Fruit fly (Drosophila melanogaster): Measurements from ENCODE around the gene Ptip.

Gene Ptip

DNA sequence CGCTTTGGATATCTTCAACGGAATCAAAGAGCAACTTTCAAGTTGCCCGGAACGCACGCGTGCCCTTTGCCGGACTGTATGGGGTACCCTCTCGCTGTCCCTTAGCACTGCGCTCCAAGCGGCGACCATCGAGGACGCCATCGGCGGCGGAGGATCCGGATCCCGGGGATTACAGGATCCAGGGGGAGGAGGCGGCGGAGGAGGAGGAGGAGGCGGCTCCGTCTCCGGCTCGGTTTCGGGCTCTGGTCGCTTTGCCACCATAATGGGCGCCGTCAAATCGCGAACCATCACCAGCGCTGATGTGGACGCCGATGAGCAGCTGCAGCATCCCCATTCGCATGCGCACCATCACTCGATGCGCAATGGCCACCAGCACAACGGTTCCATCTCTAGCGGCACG, 24.9 kb upstream of the Ptip start:
- no peak for TF ChIP-seq CG33017 (tag; optimal IDR thresholded peaks at IDR 0.05)
- TF ChIP-seq bab1 (GFP tag; optimal IDR thresholded peaks at IDR 0.05): no peak
- TF ChIP-seq Crg-1 (GFP tag; optimal IDR thresholded peaks at IDR 0.05): no peak
- TF ChIP-seq CG5204 (GFP tag; optimal IDR thresholded peaks at IDR 0.05): no peak
- TF ChIP-seq CG11617 (GFP tag; optimal IDR thresholded peaks at IDR 0.05): no peak
- no peak for TF ChIP-seq Hr96 (GFP tag; optimal IDR thresholded peaks at IDR 0.05)
- TF ChIP-seq CG7101 (tag; optimal IDR thresholded peaks at IDR 0.05): no peak
- no peak for TF ChIP-seq toe (GFP tag; optimal IDR thresholded peaks at IDR 0.05)
- no peak for TF ChIP-seq CG1620 (GFP tag; optimal IDR thresholded peaks at IDR 0.05)

DNA sequence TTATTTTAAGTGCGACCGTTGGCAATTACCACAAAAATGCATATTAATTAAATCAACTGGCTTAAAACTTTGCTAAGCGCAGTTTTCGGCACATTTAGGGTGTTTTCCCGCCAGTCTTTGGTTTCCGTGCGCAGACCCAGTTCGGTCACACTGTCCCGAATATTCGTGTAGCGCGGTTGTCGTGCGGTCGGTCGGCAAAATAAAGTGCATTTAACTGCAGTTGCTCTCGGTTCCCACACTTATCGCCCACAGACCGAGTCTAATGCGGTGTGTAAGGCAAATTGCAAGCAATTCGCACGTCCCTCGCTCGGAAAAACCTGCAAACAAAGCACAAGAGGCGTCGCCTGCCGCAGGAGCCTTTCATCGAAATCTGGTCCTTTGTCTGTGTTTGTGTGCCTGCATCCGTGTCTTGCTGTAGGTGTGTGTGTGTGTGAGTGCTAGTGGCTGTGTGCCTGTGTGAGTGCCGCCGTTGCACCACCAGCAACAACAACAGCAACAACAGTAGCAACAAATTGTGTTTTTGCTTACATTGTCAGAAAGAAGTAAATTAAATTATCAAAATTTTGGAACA, 24.2 kb upstream of the Ptip start, which contains the start of the genes CG13484 and Frl:
Gene CG13484, minus strand, starts transcription at position 7 of the 571 bp plus-strand sequence.
Gene Frl, plus strand, starts transcription at position 143 of the 571 bp plus-strand sequence.
- TF ChIP-seq Clk (GFP tag; optimal IDR thresholded peaks at IDR 0.05): no peak
- TF ChIP-seq CG14711 (tag; optimal IDR thresholded peaks at IDR 0.05): peak; percentile 35
- TF ChIP-seq cic (GFP tag; optimal IDR thresholded peaks at IDR 0.05): peak; percentile 53
- no peak for TF ChIP-seq Hr96 (GFP tag; optimal IDR thresholded peaks at IDR 0.05)
- TF ChIP-seq kay (GFP tag; ENCODE audit: borderline replicate concordance): no peak
- TF ChIP-seq tj (GFP tag; optimal IDR thresholded peaks at IDR 0.05): peak; percentile 71
- peak; percentile 42 for TF ChIP-seq CG1620 (GFP tag; optimal IDR thresholded peaks at IDR 0.05)
- TF ChIP-seq CG33017 (tag; optimal IDR thresholded peaks at IDR 0.05): peak; percentile 3
- peak; percentile 44 for TF ChIP-seq CG12768 (GFP tag; optimal IDR thresholded peaks at IDR 0.05)
- TF ChIP-seq ovo (GFP tag; optimal IDR thresholded peaks at IDR 0.05): peak; percentile 27
- no peak for TF ChIP-seq CG7045 (GFP tag; optimal IDR thresholded peaks at IDR 0.05)
- TF ChIP-seq Crg-1 (GFP tag; optimal IDR thresholded peaks at IDR 0.05): peak; percentile 15
- TF ChIP-seq CG5204 (GFP tag; optimal IDR thresholded peaks at IDR 0.05): no peak
- TF ChIP-seq CG11617 (GFP tag; optimal IDR thresholded peaks at IDR 0.05): peak; percentile 35
- no peak for TF ChIP-seq cnc (optimal IDR thresholded peaks at IDR 0.05)
- TF ChIP-seq Mnt (GFP tag; optimal IDR thresholded peaks at IDR 0.05): peak; percentile 64
- no peak for TF ChIP-seq toe (GFP tag; optimal IDR thresholded peaks at IDR 0.05)
- peak; percentile 43 for TF ChIP-seq CG7101 (tag; optimal IDR thresholded peaks at IDR 0.05)
- TF ChIP-seq bab1 (GFP tag; optimal IDR thresholded peaks at IDR 0.05): peak; percentile 83
- TF ChIP-seq pad (GFP tag; optimal IDR thresholded peaks at IDR 0.05): peak; percentile 27

DNA sequence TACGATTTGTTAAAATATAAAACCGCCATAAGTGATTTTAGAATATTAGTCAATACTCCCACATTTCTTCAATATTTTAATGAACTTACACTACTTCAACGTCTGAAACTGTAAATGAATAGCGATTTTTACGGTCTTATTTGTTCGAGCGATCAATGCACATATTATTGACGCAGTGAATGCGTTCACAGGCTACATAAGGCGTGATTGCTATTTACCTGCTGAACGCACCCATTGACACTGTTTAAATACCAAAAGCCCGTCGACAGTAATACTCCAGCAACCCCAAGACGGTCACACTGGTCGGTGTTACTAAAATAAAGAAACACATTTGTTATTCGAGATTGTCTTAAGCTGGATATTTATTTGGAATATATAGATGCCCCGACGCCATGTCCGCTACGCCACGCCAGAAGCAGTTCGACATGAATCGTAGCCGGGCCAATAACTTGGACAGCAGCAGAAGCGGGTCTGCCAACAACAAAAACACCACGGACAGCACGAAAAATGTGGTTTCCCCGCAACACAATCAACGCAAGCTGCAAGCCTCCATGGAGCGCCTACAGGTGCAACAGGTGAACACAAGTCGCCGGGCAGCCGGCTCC, 22.1 kb upstream of the Ptip start, which contains the start of gene CG6833:
Gene CG6833, plus strand, starts transcription at position 263 of the 605 bp plus-strand sequence.
- TF ChIP-seq CG33017 (tag; optimal IDR thresholded peaks at IDR 0.05): no peak
- peak; percentile 41 for TF ChIP-seq CG7101 (tag; optimal IDR thresholded peaks at IDR 0.05)
- no peak for TF ChIP-seq tj (GFP tag; optimal IDR thresholded peaks at IDR 0.05)
- peak; percentile 30 for TF ChIP-seq CG12768 (GFP tag; optimal IDR thresholded peaks at IDR 0.05)
- TF ChIP-seq cic (GFP tag; optimal IDR thresholded peaks at IDR 0.05): no peak
- TF ChIP-seq Clk (GFP tag; optimal IDR thresholded peaks at IDR 0.05): peak; percentile 24
- peak; percentile 42 for TF ChIP-seq CG14711 (tag; optimal IDR thresholded peaks at IDR 0.05)
- TF ChIP-seq CG1620 (GFP tag; optimal IDR thresholded peaks at IDR 0.05): peak; percentile 64
- TF ChIP-seq kay (GFP tag; ENCODE audit: borderline replicate concordance): no peak
- TF ChIP-seq ovo (GFP tag; optimal IDR thresholded peaks at IDR 0.05): no peak
- TF ChIP-seq toe (GFP tag; optimal IDR thresholded peaks at IDR 0.05): peak; percentile 68
- TF ChIP-seq bab1 (GFP tag; optimal IDR thresholded peaks at IDR 0.05): peak; percentile 76
- no peak for TF ChIP-seq cnc (optimal IDR thresholded peaks at IDR 0.05)
- peak; percentile 58 for TF ChIP-seq Mnt (GFP tag; optimal IDR thresholded peaks at IDR 0.05)
- TF ChIP-seq Hr96 (GFP tag; optimal IDR thresholded peaks at IDR 0.05): peak; percentile 57
- TF ChIP-seq CG7045 (GFP tag; optimal IDR thresholded peaks at IDR 0.05): peak; percentile 30
- TF ChIP-seq Crg-1 (GFP tag; optimal IDR thresholded peaks at IDR 0.05): no peak
- peak; percentile 55 for TF ChIP-seq CG5204 (GFP tag; optimal IDR thresholded peaks at IDR 0.05)
- TF ChIP-seq pad (GFP tag; optimal IDR thresholded peaks at IDR 0.05): peak; percentile 45
- TF ChIP-seq CG11617 (GFP tag; optimal IDR thresholded peaks at IDR 0.05): no peak

DNA sequence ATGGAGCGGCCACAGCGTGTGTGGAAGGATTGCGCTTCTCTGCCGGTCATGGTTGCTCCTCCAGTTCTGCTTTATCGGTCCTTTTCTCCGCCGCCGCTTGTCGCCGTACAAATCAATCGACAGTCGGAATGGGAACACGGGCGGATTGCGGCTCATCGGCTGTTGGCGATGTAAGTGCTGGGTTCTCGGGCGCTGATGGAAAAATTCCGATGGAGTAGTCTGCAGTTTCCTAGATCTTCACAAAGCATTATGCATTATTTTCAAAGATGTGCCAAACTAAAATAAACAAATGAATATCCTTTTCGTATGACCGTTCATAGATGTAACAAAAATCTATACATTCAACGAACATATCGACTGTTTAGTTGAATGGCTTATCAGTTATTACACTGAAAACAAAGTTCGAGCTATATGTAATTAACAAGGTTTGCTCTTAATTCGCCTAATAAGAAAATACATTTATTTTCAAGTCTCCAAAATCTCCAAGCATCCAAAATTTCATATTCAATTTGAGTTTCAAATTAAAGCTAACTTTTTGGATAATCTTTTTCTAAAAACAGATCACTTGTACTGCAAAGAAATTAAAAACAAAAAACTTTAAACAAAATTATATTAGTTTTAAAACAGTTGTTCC, 20.8 kb upstream of the Ptip start, which contains the start of gene Neurl4:
Gene Neurl4, minus strand, starts transcription at position 273 of the 634 bp plus-strand sequence.
- TF ChIP-seq Hr96 (GFP tag; optimal IDR thresholded peaks at IDR 0.05) (no peak), Crg-1 (GFP tag; optimal IDR thresholded peaks at IDR 0.05) (peak; percentile 7), CG12768 (GFP tag; optimal IDR thresholded peaks at IDR 0.05) (no peak), pad (GFP tag; optimal IDR thresholded peaks at IDR 0.05) (peak; percentile 43), CG11617 (GFP tag; optimal IDR thresholded peaks at IDR 0.05) (peak; percentile 37), CG7101 (tag; optimal IDR thresholded peaks at IDR 0.05) (peak; percentile 53), Mnt (GFP tag; optimal IDR thresholded peaks at IDR 0.05) (no peak), CG33017 (tag; optimal IDR thresholded peaks at IDR 0.05) (peak; percentile 49), ovo (GFP tag; optimal IDR thresholded peaks at IDR 0.05) (peak; percentile 30), cic (GFP tag; optimal IDR thresholded peaks at IDR 0.05) (peak; percentile 3), bab1 (GFP tag; optimal IDR thresholded peaks at IDR 0.05) (no peak), CG1620 (GFP tag; optimal IDR thresholded peaks at IDR 0.05) (peak; percentile 5), CG5204 (GFP tag; optimal IDR thresholded peaks at IDR 0.05) (peak; percentile 56), Clk (GFP tag; optimal IDR thresholded peaks at IDR 0.05) (no peak), CG14711 (tag; optimal IDR thresholded peaks at IDR 0.05) (peak; percentile 58), cnc (optimal IDR thresholded peaks at IDR 0.05) (no peak), tj (GFP tag; optimal IDR thresholded peaks at IDR 0.05) (no peak), CG7045 (GFP tag; optimal IDR thresholded peaks at IDR 0.05) (peak; percentile 47), toe (GFP tag; optimal IDR thresholded peaks at IDR 0.05) (no peak)
